Worm (Caenorhabditis elegans) whole organism, L4 larva: ENCODE measurements around the gene bath-24.

ENCODE experiments used
- F37D6.2 ChIP-seq: sonication (generic microtip); optimal IDR thresholded peaks from 2 replicates; lab custom pipeline; 2016; ENCODE audit warnings: mild to moderate bottlenecking, missing genetic modification characterization, missing compliant biosample characterization
- ZK546.5 ChIP-seq, 2 experiments: sonication (generic microtip); optimal IDR thresholded peaks; 2 replicates each; lab custom pipeline; 2017; ENCODE audit warnings: missing biosample characterization in 2 of 2, missing genetic modification characterization in 2 of 2
- aly-2 ChIP-seq: sonication (generic microtip); optimal IDR thresholded peaks from 2 replicates; lab custom pipeline; 2018; ENCODE audit warnings: missing biosample characterization, missing genetic modification characterization
- fkh-10 ChIP-seq: fragments of 150-350 bp; optimal IDR thresholded peaks from 2 replicates; lab custom pipeline; 2014; ENCODE audit warnings: missing biosample characterization, missing genetic modification reagents, missing genetic modification characterization
- fos-1 ChIP-seq: fragments of 150-350 bp; optimal IDR thresholded peaks from 2 replicates; lab custom pipeline; 2014; ENCODE audit warnings: missing biosample characterization, missing genetic modification characterization
- gei-8 ChIP-seq: fragments of 200-800 bp; sonication (Bioruptor generic); optimal IDR thresholded peaks from 2 replicates; lab custom pipeline; 2018; ENCODE audit warnings: mild to moderate bottlenecking, missing genetic modification characterization, missing compliant biosample characterization
- nhr-77 ChIP-seq: fragments of 150-350 bp; optimal IDR thresholded peaks from 2 replicates; lab custom pipeline; 2014; ENCODE audit warnings: missing biosample characterization, missing genetic modification characterization
- unc-130 ChIP-seq: sonication (generic microtip); optimal IDR thresholded peaks from 2 replicates; lab custom pipeline; 2016; ENCODE audit warnings: missing genetic modification reagents, missing genetic modification characterization, missing compliant biosample characterization
- ztf-7 ChIP-seq: fragments of 150-350 bp; optimal IDR thresholded peaks from 2 replicates; lab custom pipeline; 2014; ENCODE audit warnings: missing biosample characterization, missing genetic modification characterization

DNA sequence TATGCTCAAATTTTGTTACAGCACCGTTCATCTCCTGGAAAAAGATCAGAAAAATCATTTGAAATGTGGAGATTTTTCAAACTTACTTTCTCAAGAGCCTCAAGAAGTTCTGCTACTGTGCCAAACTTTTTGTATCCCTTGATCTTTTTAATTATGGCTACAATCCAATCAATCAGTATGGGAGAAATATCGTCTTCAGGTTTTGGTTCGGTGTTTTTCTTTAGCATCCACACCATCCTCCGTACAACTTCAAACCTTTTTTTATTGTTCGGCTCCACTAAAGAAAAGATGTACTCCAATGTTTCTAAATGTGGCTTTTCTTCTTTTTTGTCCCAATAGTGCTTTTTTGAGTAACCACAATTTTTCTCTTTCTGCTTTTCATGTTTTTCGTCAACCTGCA, 31.1 kb upstream of the bath-24 start:
- TF ChIP-seq unc-130 (GFP tag; lab: Kevin White, UChicago) (no peak), fos-1 (no peak), gei-8 (GFP tag; lab: Kevin White, UChicago) (no peak), aly-2 (no peak), fkh-10 (GFP tag; lab: Kevin White, UChicago) (no peak), ztf-7 (tag; lab: Kevin White, UChicago) (no peak), nhr-77 (no peak), ZK546.5 (tag; optimal IDR thresholded peaks at IDR 0.05; lab: Kevin White, UChicago) (no peak), F37D6.2 (tag; lab: Kevin White, UChicago) (no peak)
